Fruit fly (Drosophila melanogaster): ENCODE data around the gene CG43085.

dm6 chr3L:17653701-17654667, 7.4 kb upstream of the CG43085 start, which contains the start of the genes Krn, Ndfip and CG7484:
- TF ChIP-seq Hr39 (GFP tag; optimal IDR thresholded peaks at IDR 0.05): peak; percentile 86
- peak; percentile 86 for TF ChIP-seq pdm3 (GFP tag; optimal IDR thresholded peaks at IDR 0.05)
- TF ChIP-seq CG34406 (GFP tag; optimal IDR thresholded peaks at IDR 0.05): peak; percentile 78
- TF ChIP-seq CG6854 (GFP tag; optimal IDR thresholded peaks at IDR 0.05): peak; percentile 55
- TF ChIP-seq CG6163 (GFP tag; IDR thresholded peaks at IDR 0.05): peak; percentile 76
